Worm (Caenorhabditis elegans) whole organism, L2 larva: ENCODE measurements around the gene K07F5.12.

Source experiments
- lin-11 ChIP-seq: fragments of 150-350 bp; sonication (generic microtip); optimal IDR thresholded peaks from 2 replicates; lab custom pipeline; 2014; ENCODE audit warnings: missing biosample characterization, missing genetic modification characterization, inconsistent platforms, mixed read lengths
- nhr-129 ChIP-seq: fragments of 150-350 bp; optimal IDR thresholded peaks from 2 replicates; lab custom pipeline; 2014; ENCODE audit warnings: missing biosample characterization, missing genetic modification characterization
- nhr-237 ChIP-seq: fragments of 150-350 bp; optimal IDR thresholded peaks from 2 replicates; lab custom pipeline; 2014; ENCODE audit warnings: missing biosample characterization, missing genetic modification characterization
- nhr-25 ChIP-seq: fragments of 150-350 bp; sonication (generic microtip); optimal IDR thresholded peaks from 3 replicates; lab custom pipeline; 2014; ENCODE audit warnings: missing biosample characterization, missing genetic modification characterization
- skn-1 ChIP-seq: sonication (generic microtip); optimal IDR thresholded peaks from 2 replicates; lab custom pipeline; 2017; ENCODE audit warnings: missing biosample characterization, missing genetic modification characterization
- sma-9 ChIP-seq, 2 experiments: fragments of 150-350 bp in 1 of 2; sonication (generic microtip) in 1 of 2; optimal IDR thresholded peaks; 2 replicates each; lab custom pipeline; 2014 to 2016; ENCODE audit warnings: missing genetic modification characterization in 2 of 2, mild to moderate bottlenecking in 1 of 2, missing biosample characterization in 1 of 2, missing compliant biosample characterization in 1 of 2, missing genetic modification reagents in 1 of 2, moderate library complexity in 1 of 2
- snpc-4 ChIP-seq: fragments of 150-350 bp; optimal IDR thresholded peaks from 2 replicates; lab custom pipeline; 2014; ENCODE audit warnings: missing biosample characterization, missing genetic modification characterization
- zag-1 ChIP-seq: fragments of 150-350 bp; optimal IDR thresholded peaks from 2 replicates; lab custom pipeline; 2014; ENCODE audit warnings: missing biosample characterization, missing genetic modification characterization

DNA sequence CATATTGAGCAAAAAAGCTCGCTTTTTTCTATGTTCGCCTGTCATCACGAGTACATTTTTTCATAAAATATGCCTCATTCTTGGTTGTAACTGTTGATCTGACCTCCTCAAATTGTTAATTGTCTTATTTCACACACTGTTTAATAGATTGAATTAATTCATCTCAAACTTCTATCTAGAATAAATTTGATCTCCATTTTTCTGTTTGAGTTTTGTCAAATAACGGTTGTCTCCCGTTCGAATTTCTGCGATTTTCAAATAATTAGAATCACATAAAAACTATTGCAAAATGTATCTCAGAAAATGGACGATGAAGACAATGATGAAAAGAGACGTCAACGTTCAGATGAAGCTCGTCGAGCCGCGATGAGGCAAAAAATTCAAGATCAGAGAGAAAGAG, 6.1 kb downstream of the K07F5.12 start, which contains the start of gene K07F5.14:
- TF ChIP-seq nhr-129 (no peak), nhr-25 (no peak), lin-11 (tag; lab: Kevin White, UChicago) (no peak), zag-1 (no peak), sma-9 (GFP tag; optimal IDR thresholded peaks at IDR 0.05; lab: Kevin White, UChicago) (no peak), sma-9 (tag; optimal IDR thresholded peaks at IDR 0.05; lab: Kevin White, UChicago) (no peak), skn-1 (tag; lab: Kevin White, UChicago) (no peak), snpc-4 (no peak), nhr-237 (tag; lab: Kevin White, UChicago) (no peak)
